Worm (Caenorhabditis elegans) whole organism, L2 larva: ENCODE data around the gene ptr-9.

Source experiments
- F13H6.1 ChIP-seq: sonication (generic microtip); optimal IDR thresholded peaks from 2 replicates; lab custom pipeline; 2016; ENCODE audit warnings: missing genetic modification characterization, missing compliant biosample characterization
- R02D3.7 ChIP-seq: fragments of 150-350 bp; optimal IDR thresholded peaks from 2 replicates; lab custom pipeline; 2014; ENCODE audit warnings: missing biosample characterization, missing genetic modification characterization
- Y55F3AM.14 ChIP-seq: fragments of 200-800 bp; sonication (Bioruptor generic); optimal IDR thresholded peaks from 2 replicates; lab custom pipeline; 2018; ENCODE audit warnings: mild to moderate bottlenecking, missing genetic modification characterization, missing compliant biosample characterization
- ZK546.5 ChIP-seq: sonication (generic microtip); optimal IDR thresholded peaks from 2 replicates; lab custom pipeline; 2017; ENCODE audit warnings: missing biosample characterization, missing genetic modification characterization
- aly-2 ChIP-seq: fragments of 150-350 bp; optimal IDR thresholded peaks from 2 replicates; lab custom pipeline; 2014; ENCODE audit warnings: missing biosample characterization, missing genetic modification characterization
- blmp-1 ChIP-seq: sonication (generic microtip); optimal IDR thresholded peaks from 2 replicates; lab custom pipeline; 2017; ENCODE audit warnings: missing genetic modification characterization, mild to moderate bottlenecking, missing compliant biosample characterization, antibody characterized with exemption, moderate library complexity; ENCODE audit not compliant: insufficient read depth
- ceh-16 ChIP-seq: fragments of 150-350 bp; optimal IDR thresholded peaks from 2 replicates; lab custom pipeline; 2014; ENCODE audit warnings: missing biosample characterization, missing genetic modification characterization
- ceh-82 ChIP-seq: fragments of 150-350 bp; optimal IDR thresholded peaks from 2 replicates; lab custom pipeline; 2014; ENCODE audit warnings: missing biosample characterization, missing genetic modification characterization
- crh-2 ChIP-seq: sonication (generic microtip); optimal IDR thresholded peaks from 2 replicates; lab custom pipeline; 2017; ENCODE audit warnings: missing biosample characterization, missing genetic modification characterization
- dmd-4 ChIP-seq: sonication (generic microtip); optimal IDR thresholded peaks from 2 replicates; lab custom pipeline; 2017; ENCODE audit warnings: missing biosample characterization, missing genetic modification characterization
- egl-27 ChIP-seq: sonication (generic microtip); optimal IDR thresholded peaks from 3 replicates; lab custom pipeline; 2017; ENCODE audit warnings: missing biosample characterization, missing genetic modification reagents, missing genetic modification characterization
- fos-1 ChIP-seq: fragments of 150-350 bp; optimal IDR thresholded peaks from 2 replicates; lab custom pipeline; 2014; ENCODE audit warnings: missing biosample characterization, missing genetic modification characterization
- lin-11 ChIP-seq: fragments of 150-350 bp; sonication (generic microtip); optimal IDR thresholded peaks from 2 replicates; lab custom pipeline; 2014; ENCODE audit warnings: missing biosample characterization, missing genetic modification characterization, inconsistent platforms, mixed read lengths
- lsy-2 ChIP-seq, 2 experiments: fragments of 150-350 bp in 1 of 2; sonication (generic microtip) in 1 of 2; optimal IDR thresholded peaks; 2 replicates each; lab custom pipeline; 2014 to 2017; ENCODE audit warnings: missing biosample characterization in 2 of 2, missing genetic modification characterization in 2 of 2
- mab-5 ChIP-seq: fragments of 150-350 bp; optimal IDR thresholded peaks from 2 replicates; lab custom pipeline; 2014; ENCODE audit warnings: missing biosample characterization, missing genetic modification characterization
- mdl-1 ChIP-seq, 2 experiments: fragments of 150-350 bp in 1 of 2; sonication (generic microtip) in 1 of 2; optimal IDR thresholded peaks; 2 replicates each; lab custom pipeline; 2017; ENCODE audit warnings: missing biosample characterization in 2 of 2, missing genetic modification characterization in 2 of 2
- nhr-10 ChIP-seq: sonication (generic microtip); optimal IDR thresholded peaks from 2 replicates; lab custom pipeline; 2017; ENCODE audit warnings: missing biosample characterization, missing genetic modification characterization
- nhr-11 ChIP-seq: fragments of 150-350 bp; optimal IDR thresholded peaks from 2 replicates; lab custom pipeline; 2014; ENCODE audit warnings: missing biosample characterization, missing genetic modification characterization
- nhr-12 ChIP-seq: fragments of 150-350 bp; optimal IDR thresholded peaks from 2 replicates; lab custom pipeline; 2014; ENCODE audit warnings: missing biosample characterization, missing genetic modification characterization
- nhr-129 ChIP-seq: fragments of 150-350 bp; optimal IDR thresholded peaks from 2 replicates; lab custom pipeline; 2014; ENCODE audit warnings: missing biosample characterization, missing genetic modification characterization
- nhr-23 ChIP-seq: fragments of 150-350 bp; optimal IDR thresholded peaks from 2 replicates; lab custom pipeline; 2014; ENCODE audit warnings: missing biosample characterization, missing genetic modification reagents, missing genetic modification characterization
- peb-1 ChIP-seq: fragments of 150-350 bp; optimal IDR thresholded peaks from 2 replicates; lab custom pipeline; 2014; ENCODE audit warnings: missing biosample characterization, missing genetic modification characterization
- sem-4 ChIP-seq: fragments of 150-350 bp; optimal IDR thresholded peaks from 2 replicates; lab custom pipeline; 2014; ENCODE audit warnings: missing biosample characterization, missing genetic modification reagents, missing genetic modification characterization
- skn-1 ChIP-seq: sonication (generic microtip); optimal IDR thresholded peaks from 2 replicates; lab custom pipeline; 2017; ENCODE audit warnings: missing biosample characterization, missing genetic modification characterization
- sma-9 ChIP-seq, 2 experiments: fragments of 150-350 bp in 1 of 2; sonication (generic microtip) in 1 of 2; optimal IDR thresholded peaks; 2 replicates each; lab custom pipeline; 2014 to 2016; ENCODE audit warnings: missing genetic modification characterization in 2 of 2, mild to moderate bottlenecking in 1 of 2, missing biosample characterization in 1 of 2, missing compliant biosample characterization in 1 of 2, missing genetic modification reagents in 1 of 2, moderate library complexity in 1 of 2
- unc-39 ChIP-seq: fragments of 150-350 bp; optimal IDR thresholded peaks from 2 replicates; lab custom pipeline; 2014; ENCODE audit warnings: missing biosample characterization, missing genetic modification characterization
- unc-55 ChIP-seq: fragments of 150-350 bp; sonication (generic microtip); optimal IDR thresholded peaks from 3 replicates; lab custom pipeline; 2014; ENCODE audit warnings: missing biosample characterization, missing genetic modification reagents, missing genetic modification characterization
- unc-62 ChIP-seq: fragments of 150-350 bp; optimal IDR thresholded peaks from 2 replicates; lab custom pipeline; 2014; ENCODE audit warnings: missing biosample characterization, missing genetic modification reagents, missing genetic modification characterization
- zag-1 ChIP-seq: fragments of 150-350 bp; optimal IDR thresholded peaks from 2 replicates; lab custom pipeline; 2014; ENCODE audit warnings: missing biosample characterization, missing genetic modification characterization
- ztf-1 ChIP-seq: fragments of 200-800 bp; sonication (Bioruptor generic); conservative IDR thresholded peaks from 2 replicates; pipeline ENCODE4 v1.3.6; 2022; ENCODE audit warnings: missing genetic modification characterization, missing compliant biosample characterization
- ztf-11 ChIP-seq: sonication (generic microtip); optimal IDR thresholded peaks from 2 replicates; lab custom pipeline; 2017; ENCODE audit warnings: missing biosample characterization, missing genetic modification characterization

ptr-9 gene

DNA sequence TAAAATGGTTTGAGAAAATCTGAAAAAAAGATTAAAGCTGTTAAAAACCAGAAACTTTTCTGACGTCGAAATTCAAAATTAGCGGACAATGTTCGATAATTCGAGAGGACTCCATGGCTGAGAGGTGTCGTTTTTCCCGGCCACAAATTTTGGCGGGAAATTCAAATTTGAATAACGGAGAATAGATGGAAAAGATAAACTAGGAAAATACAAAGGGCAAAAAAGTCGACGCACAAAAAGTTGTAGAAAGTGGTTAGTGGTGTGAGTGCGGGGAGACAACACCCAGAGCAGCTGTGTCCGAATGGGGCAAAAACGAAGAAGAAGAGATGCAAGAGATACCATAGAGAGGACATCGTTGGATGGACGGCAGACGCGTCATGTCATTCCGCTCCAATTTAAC lies 29.6 kb upstream of the ptr-9 start, which contains the start of gene cls-3 (continued):
- TF ChIP-seq peb-1 (tag; lab: Kevin White, UChicago) (no peak), nhr-12 (tag; lab: Kevin White, UChicago) (no peak), fos-1 (no peak), Y55F3AM.14 (GFP tag; lab: Kevin White, UChicago) (no peak), dmd-4 (tag; lab: Kevin White, UChicago) (no peak), sem-4 (tag; lab: Kevin White, UChicago) (no peak), ztf-11 (tag; lab: Kevin White, UChicago) (no peak), crh-2 (tag; lab: Kevin White, UChicago) (no peak), ZK546.5 (tag; lab: Kevin White, UChicago) (no peak), zag-1 (tag; lab: Kevin White, UChicago) (peak; percentile 7), egl-27 (tag; lab: Kevin White, UChicago) (no peak), skn-1 (no peak), sma-9 (GFP tag; optimal IDR thresholded peaks at IDR 0.05; lab: Kevin White, UChicago) (peak; percentile 61), sma-9 (tag; optimal IDR thresholded peaks at IDR 0.05; lab: Kevin White, UChicago) (no peak)

DNA sequence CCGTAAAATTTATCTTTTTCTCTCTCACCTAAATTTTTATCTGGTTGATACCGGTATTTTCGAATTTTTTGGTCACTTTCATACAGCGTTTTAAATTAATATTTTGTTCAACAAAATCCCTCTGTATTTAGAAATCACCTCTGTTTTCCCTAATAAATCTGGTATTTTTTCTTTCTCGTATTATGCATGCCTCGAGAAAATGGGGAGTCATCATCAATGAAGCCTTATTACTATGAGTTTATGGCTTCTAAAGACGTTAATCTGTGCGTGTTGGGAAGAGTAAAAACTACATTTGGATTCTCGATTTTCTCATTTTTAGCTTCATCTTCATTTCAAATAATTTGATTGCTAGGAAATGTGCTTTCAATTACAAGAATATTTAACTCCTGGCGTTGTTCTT lies 24.3 kb upstream of the ptr-9 start, which contains the start of gene ZC84.7:
ZC84.7 (plus strand) TSS at position 301 of the 400 bp plus-strand sequence.
- no peak for TF ChIP-seq skn-1
- no peak for TF ChIP-seq unc-39 (tag; lab: Kevin White, UChicago)
- TF ChIP-seq dmd-4 (tag; lab: Kevin White, UChicago): no peak
- TF ChIP-seq aly-2 (tag; lab: Kevin White, UChicago): no peak
- no peak for TF ChIP-seq mdl-1 (tag; optimal IDR thresholded peaks at IDR 0.05; lab: Kevin White, UChicago)
- no peak for TF ChIP-seq nhr-10 (tag; lab: Kevin White, UChicago)
- TF ChIP-seq lsy-2 (tag; optimal IDR thresholded peaks at IDR 0.05; lab: Kevin White, UChicago): no peak
- no peak for TF ChIP-seq R02D3.7 (tag; lab: Kevin White, UChicago)
- TF ChIP-seq nhr-23 (tag; lab: Kevin White, UChicago): no peak
- no peak for TF ChIP-seq ZK546.5 (tag; lab: Kevin White, UChicago)
- no peak for TF ChIP-seq ceh-16
- TF ChIP-seq, all 48 proteins: peak for 0

ce11 chrIII:9181246-9181645 lies 19.8 kb upstream of the ptr-9 start, which contains the start of gene tax-4:
Gene tax-4, plus strand, starts transcription at chrIII:9181546.
- no peak for TF ChIP-seq unc-55 (GFP tag; lab: Kevin White, UChicago)
- no peak for TF ChIP-seq ztf-1
- no peak for TF ChIP-seq aly-2 (tag; lab: Kevin White, UChicago)
- TF ChIP-seq F13H6.1 (tag; lab: Kevin White, UChicago): no peak
- TF ChIP-seq lin-11 (tag; lab: Kevin White, UChicago): no peak
- TF ChIP-seq sem-4 (tag; lab: Kevin White, UChicago): no peak
- no peak for TF ChIP-seq sma-9 (GFP tag; optimal IDR thresholded peaks at IDR 0.05; lab: Kevin White, UChicago)
- TF ChIP-seq sma-9 (tag; optimal IDR thresholded peaks at IDR 0.05; lab: Kevin White, UChicago): no peak
- TF ChIP-seq ceh-82 (tag; lab: Kevin White, UChicago): no peak
- TF ChIP-seq zag-1 (tag; lab: Kevin White, UChicago): no peak
- no peak for TF ChIP-seq peb-1 (tag; lab: Kevin White, UChicago)
- TF ChIP-seq nhr-129 (tag; lab: Kevin White, UChicago): no peak
- no peak for TF ChIP-seq mdl-1 (tag; optimal IDR thresholded peaks at IDR 0.05; lab: Kevin White, UChicago)
- no peak for TF ChIP-seq nhr-12 (tag; lab: Kevin White, UChicago)
- no peak for TF ChIP-seq unc-62 (GFP tag; lab: Kevin White, UChicago)
- TF ChIP-seq unc-39 (tag; lab: Kevin White, UChicago): no peak
- no peak for TF ChIP-seq ceh-16
- no peak for TF ChIP-seq nhr-11
- TF ChIP-seq fos-1: no peak

DNA sequence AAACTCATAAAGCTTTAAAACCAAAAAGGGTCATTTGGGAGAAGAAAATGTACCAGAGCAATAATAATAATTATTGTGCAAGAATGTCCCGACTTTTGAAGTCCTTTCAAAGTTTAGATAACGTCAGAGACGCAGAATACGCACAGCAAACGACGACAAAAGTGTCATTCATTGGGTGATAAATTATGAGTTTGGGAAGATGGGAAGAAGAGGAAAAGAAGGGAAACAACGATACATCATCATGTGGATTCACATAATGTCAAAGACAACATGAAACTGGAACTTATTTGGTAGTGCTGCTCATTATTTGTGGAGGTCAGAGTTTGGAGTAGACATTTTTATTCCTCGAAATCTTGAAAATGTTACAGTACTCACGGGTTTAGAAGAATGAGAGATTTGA lies 16.4 kb upstream of the ptr-9 start:
- TF ChIP-seq unc-55 (GFP tag; lab: Kevin White, UChicago) (peak; percentile 40), skn-1 (no peak), dmd-4 (tag; lab: Kevin White, UChicago) (no peak), mab-5 (tag; lab: Kevin White, UChicago) (peak; percentile 84)
- TF ChIP-seq, all 48 proteins: peak for 2

DNA sequence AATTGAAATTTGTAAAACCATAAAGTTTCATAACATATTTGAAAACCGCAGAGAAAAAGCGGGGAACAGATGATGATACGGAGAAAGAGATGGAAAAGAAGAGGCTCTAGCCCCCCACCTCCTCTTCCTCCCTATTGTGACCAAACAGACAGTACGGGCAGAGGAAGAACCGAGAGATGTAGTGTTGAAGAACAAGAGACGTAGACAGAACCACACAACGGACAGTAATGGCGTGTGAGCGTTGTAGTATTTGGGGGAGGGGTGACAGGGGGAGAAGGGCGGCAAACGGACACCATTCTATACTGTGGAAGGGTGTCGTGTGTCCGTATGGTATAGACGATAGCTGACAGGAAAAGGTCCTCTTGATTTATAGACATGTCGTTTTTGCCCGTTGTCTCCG lies 14.6 kb upstream of the ptr-9 start:
- TF ChIP-seq unc-62 (GFP tag; lab: Kevin White, UChicago) (no peak), fos-1 (peak; percentile 19)

ce11 chrIII:9173239-9173638 lies 11.8 kb upstream of the ptr-9 start:
- peak; percentile 33 for TF ChIP-seq fos-1
- TF ChIP-seq dmd-4 (tag; lab: Kevin White, UChicago): no peak
- no peak for TF ChIP-seq blmp-1
- no peak for TF ChIP-seq nhr-12 (tag; lab: Kevin White, UChicago)
- TF ChIP-seq sma-9 (GFP tag; optimal IDR thresholded peaks at IDR 0.05; lab: Kevin White, UChicago): peak; percentile 21
- no peak for TF ChIP-seq sma-9 (tag; optimal IDR thresholded peaks at IDR 0.05; lab: Kevin White, UChicago)
